Fruit fly (Drosophila melanogaster): ENCODE results near the gene Arf1.
A peak's percentile ranks its signal among the peaks of the same experiment; 100 is the strongest.

Gene Arf1

DNA sequence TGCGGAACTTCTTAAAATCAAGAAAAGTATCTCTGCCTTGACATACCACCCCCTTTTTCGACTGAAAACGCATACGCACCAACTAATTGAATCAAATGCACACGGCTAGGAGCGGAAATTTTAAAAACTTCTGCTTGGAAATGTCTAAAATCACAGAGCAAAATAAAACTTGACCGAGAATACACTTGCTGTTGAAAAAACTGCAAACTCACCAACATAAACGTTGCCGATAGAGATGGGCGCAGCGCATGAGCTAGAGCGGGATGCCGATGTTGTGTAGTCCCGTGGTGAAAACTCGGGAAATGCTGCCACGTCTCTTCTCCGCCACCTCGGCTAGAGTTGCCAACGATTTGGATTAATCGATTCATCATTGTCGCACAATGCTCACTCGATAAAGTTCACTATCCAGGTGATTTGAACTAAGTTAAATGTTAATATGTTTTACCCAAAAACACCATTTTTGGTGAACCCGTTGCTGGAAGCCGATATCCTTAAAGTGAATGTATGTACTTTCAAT is at the start of gene Arf1, which contains the start of gene CG11109 (continued):
- peak; percentile 20; the same call in 1 of the 2 replicates for TF ChIP-seq Adf1 (GFP tag; IDR thresholded peaks at IDR 0.05)
- no peak for TF ChIP-seq usp (GFP tag; optimal IDR thresholded peaks at IDR 0.05)
- TF ChIP-seq unpg (GFP tag; optimal IDR thresholded peaks at IDR 0.05): no peak
- no peak for TF ChIP-seq CG7839 (tag; optimal IDR thresholded peaks at IDR 0.05)
- peak; percentile 55 for TF ChIP-seq CG13287 (GFP tag; IDR thresholded peaks at IDR 0.05; ENCODE audit: partially characterized antibody)
- TF ChIP-seq zen (tag; optimal IDR thresholded peaks at IDR 0.05): peak; percentile 0
- peak; percentile 6 for TF ChIP-seq phol (tag; optimal IDR thresholded peaks at IDR 0.05)
- peak; percentile 64 for TF ChIP-seq cg (GFP tag; optimal IDR thresholded peaks at IDR 0.05)
- TF ChIP-seq HLH4C (GFP tag; IDR thresholded peaks at IDR 0.05; ENCODE audit: partially characterized antibody): peak; percentile 59; the same call in 2 of the 3 replicates
- no peak for TF ChIP-seq CG16779 (GFP tag; IDR thresholded peaks at IDR 0.05)
- TF ChIP-seq her (GFP tag; optimal IDR thresholded peaks at IDR 0.05): peak; percentile 44
- no peak for TF ChIP-seq CG8290 (GFP tag; optimal IDR thresholded peaks at IDR 0.05)
- TF ChIP-seq CG8290 (tag; optimal IDR thresholded peaks at IDR 0.05): peak in 1 of 2 experiments; percentile 76
- TF ChIP-seq CG12071 (GFP tag; optimal IDR thresholded peaks at IDR 0.05): no peak
- no peak for TF ChIP-seq sens-2 (GFP tag; IDR thresholded peaks at IDR 0.05)
- peak in 1 of 2 experiments; percentile 7 for TF ChIP-seq Pdp1 (GFP tag; optimal IDR thresholded peaks at IDR 0.05)
- TF ChIP-seq CG32532 (GFP tag; IDR thresholded peaks at IDR 0.05): 0 out of 2 replicates have a peak, but pooled peaks have one; percentile 21
- TF ChIP-seq CG16815 (GFP tag; optimal IDR thresholded peaks at IDR 0.05): no peak
- TF ChIP-seq kay (GFP tag; optimal IDR thresholded peaks at IDR 0.05): no peak
- TF ChIP-seq hbn (GFP tag; IDR thresholded peaks at IDR 0.05; ENCODE audit: partially characterized antibody): peak; percentile 59
- peak; percentile 86 for TF ChIP-seq CG4854 (GFP tag; optimal IDR thresholded peaks at IDR 0.05)
- TF ChIP-seq CG30403 (GFP tag; optimal IDR thresholded peaks at IDR 0.05): no peak
- peak; percentile 52 for TF ChIP-seq Scr (GFP tag; IDR thresholded peaks at IDR 0.05; ENCODE audit: partially characterized antibody)
- TF ChIP-seq CG31224 (GFP tag; IDR thresholded peaks at IDR 0.05): no peak
- TF ChIP-seq Mad (GFP tag; optimal IDR thresholded peaks at IDR 0.05): peak; percentile 27
- TF ChIP-seq fru (optimal IDR thresholded peaks at IDR 0.05): no peak
- peak; percentile 76 for TF ChIP-seq MBD-R2 (GFP tag; IDR thresholded peaks at IDR 0.05)
- peak; percentile 64 for TF ChIP-seq CG14710 (tag; optimal IDR thresholded peaks at IDR 0.05)
- TF ChIP-seq row (GFP tag; IDR thresholded peaks at IDR 0.05): peak; percentile 60
- peak; percentile 36 for TF ChIP-seq CrebB (tag; optimal IDR thresholded peaks at IDR 0.05)
- no peak for TF ChIP-seq ems (GFP tag; optimal IDR thresholded peaks at IDR 0.05)
- no peak for TF ChIP-seq CG4360 (GFP tag; IDR thresholded peaks at IDR 0.05)
- no peak for TF ChIP-seq CG10209 (GFP tag; optimal IDR thresholded peaks at IDR 0.05)
- TF ChIP-seq CG7963 (GFP tag; IDR thresholded peaks at IDR 0.05; ENCODE audit: partially characterized antibody): peak; percentile 72
- TF ChIP-seq Sry-δ (GFP tag; optimal IDR thresholded peaks at IDR 0.05): peak; percentile 85
- TF ChIP-seq CG17829 (tag; optimal IDR thresholded peaks at IDR 0.05): peak; percentile 29
- peak; percentile 42 for TF ChIP-seq CG12299 (tag; optimal IDR thresholded peaks at IDR 0.05)
- peak; percentile 85 for TF ChIP-seq amos (GFP tag; IDR thresholded peaks at IDR 0.05; ENCODE audit: partially characterized antibody)
- TF ChIP-seq ttk (GFP tag; IDR thresholded peaks at IDR 0.05): no peak
- TF ChIP-seq Trl (optimal IDR thresholded peaks at IDR 0.05): no peak
- TF ChIP-seq Trl (GFP tag; optimal IDR thresholded peaks at IDR 0.05): no peak
- peak; percentile 61 for TF ChIP-seq zen2 (GFP tag; IDR thresholded peaks at IDR 0.05; ENCODE audit: partially characterized antibody)
- no peak for TF ChIP-seq CG12155 (GFP tag; optimal IDR thresholded peaks at IDR 0.05)
- TF ChIP-seq Chrac-16 (GFP tag; optimal IDR thresholded peaks at IDR 0.05): no peak
- peak; percentile 32 for TF ChIP-seq CG17186 (GFP tag; optimal IDR thresholded peaks at IDR 0.05)
- TF ChIP-seq CG11247 (GFP tag; IDR thresholded peaks at IDR 0.05): no peak
- peak in 1 of 3 experiments; percentile 15 for TF ChIP-seq Stat92E (GFP tag; optimal IDR thresholded peaks at IDR 0.05)
- TF ChIP-seq pzg (GFP tag; optimal IDR thresholded peaks at IDR 0.05): peak; percentile 87
- no peak for TF ChIP-seq otp (GFP tag; IDR thresholded peaks at IDR 0.05)
- no peak for TF ChIP-seq Dip3 (GFP tag; optimal IDR thresholded peaks at IDR 0.05)
- peak; percentile 44 for TF ChIP-seq Myb (GFP tag; optimal IDR thresholded peaks at IDR 0.05)

Measured in whole organism, embryonic.